Worm (Caenorhabditis elegans) whole organism, L1 larva: ENCODE data around the gene Y44A6D.5.

Source experiments
- C04F5.9 ChIP-seq: sonication (generic microtip); optimal IDR thresholded peaks from 2 replicates; lab custom pipeline; 2016; ENCODE audit warnings: missing genetic modification characterization, missing compliant biosample characterization
- C16A3.4 ChIP-seq: fragments of 150-350 bp; optimal IDR thresholded peaks from 2 replicates; lab custom pipeline; 2014; ENCODE audit warnings: missing biosample characterization, missing genetic modification characterization
- F16B12.6 ChIP-seq: fragments of 150-350 bp; optimal IDR thresholded peaks from 2 replicates; lab custom pipeline; 2014; ENCODE audit warnings: missing biosample characterization, missing genetic modification characterization
- Y116A8C.19 ChIP-seq: sonication (generic microtip); optimal IDR thresholded peaks from 2 replicates; lab custom pipeline; 2016; ENCODE audit warnings: missing compliant biosample characterization, missing genetic modification characterization, borderline replicate concordance
- aha-1 ChIP-seq: fragments of 150-350 bp; optimal IDR thresholded peaks from 2 replicates; lab custom pipeline; 2014; ENCODE audit warnings: missing biosample characterization, missing genetic modification characterization
- alr-1 ChIP-seq: fragments of 200-800 bp; sonication (Bioruptor generic); optimal IDR thresholded peaks from 2 replicates; lab custom pipeline; 2018; ENCODE audit warnings: borderline replicate concordance, mild to moderate bottlenecking, missing genetic modification characterization, missing compliant biosample characterization
- ama-1 ChIP-seq: fragments of 150-350 bp; optimal IDR thresholded peaks from 2 replicates; lab custom pipeline; 2014
- blmp-1 ChIP-seq: fragments of 150-350 bp; optimal IDR thresholded peaks from 2 replicates; lab custom pipeline; 2014; ENCODE audit warnings: missing biosample characterization, missing genetic modification characterization
- ceh-82 ChIP-seq, 3 experiments: fragments of 150-350 bp in 1 of 3; sonication (generic microtip) in 2 of 3; optimal IDR thresholded peaks; 2 replicates each; lab custom pipeline; 2014 to 2017; ENCODE audit warnings: missing biosample characterization in 3 of 3, missing genetic modification characterization in 3 of 3
- ceh-88 ChIP-seq: fragments of 200-800 bp; sonication (Bioruptor generic); IDR thresholded peaks from 2 replicates; pipeline ENCODE4 v1.3.6; 2022; ENCODE audit warnings: missing genetic modification characterization, missing compliant biosample characterization
- ces-1 ChIP-seq: fragments of 150-350 bp; optimal IDR thresholded peaks from 2 replicates; lab custom pipeline; 2014; ENCODE audit warnings: missing biosample characterization, missing genetic modification reagents, missing genetic modification characterization
- dsc-1 ChIP-seq: sonication (generic microtip); optimal IDR thresholded peaks from 2 replicates; lab custom pipeline; 2016; ENCODE audit warnings: mild to moderate bottlenecking, missing genetic modification characterization, missing compliant biosample characterization
- efl-3 ChIP-seq: fragments of 200-800 bp; sonication (Bioruptor generic); optimal IDR thresholded peaks from 2 replicates; lab custom pipeline; 2018; ENCODE audit warnings: mild to moderate bottlenecking, missing genetic modification characterization, missing compliant biosample characterization
- egl-13 ChIP-seq: sonication (generic microtip); optimal IDR thresholded peaks from 2 replicates; lab custom pipeline; 2016; ENCODE audit warnings: missing genotype, missing genetic modification reagents, missing genetic modification characterization, missing compliant biosample characterization
- elt-3 ChIP-seq, 6 experiments: fragments of 150-350 bp in 1 of 6; sonication (generic microtip); optimal IDR thresholded peaks; 2 replicates each; lab custom pipeline; 2017 to 2018; ENCODE audit warnings: missing biosample characterization in 6 of 6, missing genetic modification characterization in 6 of 6, inconsistent platforms in 1 of 6
- fkh-10 ChIP-seq: sonication (generic microtip); optimal IDR thresholded peaks from 2 replicates; lab custom pipeline; 2017; ENCODE audit warnings: missing biosample characterization, missing genetic modification reagents, missing genetic modification characterization
- fos-1 ChIP-seq: fragments of 150-350 bp; optimal IDR thresholded peaks from 2 replicates; lab custom pipeline; 2014; ENCODE audit warnings: missing biosample characterization, missing genetic modification characterization
- hlh-17 ChIP-seq: fragments of 200-800 bp; sonication (Bioruptor generic); optimal IDR thresholded peaks from 2 replicates; lab custom pipeline; 2018; ENCODE audit warnings: missing genetic modification characterization, mild to moderate bottlenecking, missing compliant biosample characterization, moderate library complexity, borderline replicate concordance
- hlh-4 ChIP-seq: sonication (generic microtip); optimal IDR thresholded peaks from 2 replicates; lab custom pipeline; 2016; ENCODE audit warnings: mild to moderate bottlenecking, missing genetic modification characterization, missing compliant biosample characterization
- hpl-2 ChIP-seq: fragments of 150-350 bp; optimal IDR thresholded peaks from 2 replicates; lab custom pipeline; 2014; ENCODE audit warnings: missing biosample characterization, missing genetic modification reagents, missing genetic modification characterization
- isw-1 ChIP-seq: fragments of 200-800 bp; sonication (Bioruptor generic); IDR thresholded peaks from 2 replicates; pipeline ENCODE4 v1.3.6; 2022; ENCODE audit warnings: missing genetic modification characterization, missing compliant biosample characterization
- jun-1 ChIP-seq: fragments of 150-350 bp; optimal IDR thresholded peaks from 2 replicates; lab custom pipeline; 2014; ENCODE audit warnings: missing biosample characterization, missing genetic modification reagents, missing genetic modification characterization
- lin-13 ChIP-seq: fragments of 150-350 bp; optimal IDR thresholded peaks from 2 replicates; lab custom pipeline; 2014; ENCODE audit warnings: missing biosample characterization, missing genetic modification reagents, missing genetic modification characterization
- lin-14 ChIP-seq: fragments of 200-800 bp; sonication (Bioruptor generic); optimal IDR thresholded peaks from 2 replicates; lab custom pipeline; 2018; ENCODE audit warnings: mild to moderate bottlenecking, missing genetic modification characterization, moderate library complexity, missing compliant biosample characterization
- lin-35 ChIP-seq, 2 experiments: fragments of 150-350 bp; optimal IDR thresholded peaks; 2 replicates each; lab custom pipeline; 2014; ENCODE audit warnings: missing biosample characterization in 2 of 2, missing genetic modification characterization in 2 of 2, missing genetic modification reagents in 2 of 2
- lin-39 ChIP-seq: fragments of 150-350 bp; optimal IDR thresholded peaks from 2 replicates; lab custom pipeline; 2014; ENCODE audit warnings: missing biosample characterization, missing genetic modification reagents, missing genetic modification characterization
- lir-3 ChIP-seq: sonication (generic microtip); optimal IDR thresholded peaks from 2 replicates; lab custom pipeline; 2016; ENCODE audit warnings: mild to moderate bottlenecking, missing genetic modification characterization, moderate library complexity, missing compliant biosample characterization; ENCODE audit not compliant: poor library complexity
- lsy-2 ChIP-seq, 2 experiments: fragments of 150-350 bp; optimal IDR thresholded peaks; 2 replicates each; lab custom pipeline; 2014; ENCODE audit warnings: missing biosample characterization in 2 of 2, missing genetic modification characterization in 2 of 2
- mdl-1 ChIP-seq, 2 experiments: fragments of 150-350 bp; optimal IDR thresholded peaks; 2 replicates each; lab custom pipeline; 2014 to 2017; ENCODE audit warnings: missing biosample characterization in 2 of 2, missing genetic modification characterization in 2 of 2, inconsistent platforms in 1 of 2
- mef-2 ChIP-seq: fragments of 150-350 bp; optimal IDR thresholded peaks from 2 replicates; lab custom pipeline; 2014; ENCODE audit warnings: missing biosample characterization, missing genetic modification characterization
- nhr-19 ChIP-seq: fragments of 200-800 bp; sonication (Bioruptor generic); conservative IDR thresholded peaks from 2 replicates; pipeline ENCODE4 v1.3.6; 2022; ENCODE audit warnings: missing genetic modification characterization, missing compliant biosample characterization
- nhr-237 ChIP-seq: fragments of 150-350 bp; optimal IDR thresholded peaks from 2 replicates; lab custom pipeline; 2014; ENCODE audit warnings: missing biosample characterization, missing genetic modification characterization
- nhr-28 ChIP-seq: fragments of 150-350 bp; optimal IDR thresholded peaks from 2 replicates; lab custom pipeline; 2014; ENCODE audit warnings: missing biosample characterization, missing genetic modification characterization
- nhr-47 ChIP-seq: sonication (generic microtip); optimal IDR thresholded peaks from 2 replicates; lab custom pipeline; 2016; ENCODE audit warnings: mild to moderate bottlenecking, missing genetic modification characterization, moderate library complexity, missing compliant biosample characterization
- nhr-76 ChIP-seq: sonication (generic microtip); optimal IDR thresholded peaks from 2 replicates; lab custom pipeline; 2017; ENCODE audit warnings: missing biosample characterization, missing genetic modification characterization
- nhr-84 ChIP-seq: sonication (generic microtip); optimal IDR thresholded peaks from 2 replicates; lab custom pipeline; 2017; ENCODE audit warnings: missing biosample characterization, missing genetic modification characterization
- nhr-85 ChIP-seq: sonication (generic microtip); peaks from one replicate; lab custom pipeline; 2016; ENCODE audit warnings: missing genetic modification characterization, inconsistent platforms, missing compliant biosample characterization
- pag-3 ChIP-seq: sonication (generic microtip); optimal IDR thresholded peaks from 2 replicates; lab custom pipeline; 2017; ENCODE audit warnings: missing genetic modification characterization, mild to moderate bottlenecking, missing compliant biosample characterization, antibody characterized with exemption, borderline replicate concordance; ENCODE audit not compliant: insufficient read depth
- pax-3 ChIP-seq: fragments of 200-800 bp; sonication (Bioruptor generic); optimal IDR thresholded peaks from 2 replicates; lab custom pipeline; 2018; ENCODE audit warnings: mild to moderate bottlenecking, missing genetic modification characterization, moderate library complexity, missing compliant biosample characterization
- pqm-1 ChIP-seq: sonication (generic microtip); optimal IDR thresholded peaks from 3 replicates; lab custom pipeline; 2017; ENCODE audit warnings: missing biosample characterization, missing genetic modification characterization
- snpc-4 ChIP-seq: fragments of 150-350 bp; optimal IDR thresholded peaks from 2 replicates; lab custom pipeline; 2014; ENCODE audit warnings: missing biosample characterization, missing genetic modification characterization
- sptf-1 ChIP-seq: fragments of 150-350 bp; optimal IDR thresholded peaks from 2 replicates; lab custom pipeline; 2014; ENCODE audit warnings: missing biosample characterization, missing genetic modification characterization
- sup-37 ChIP-seq: fragments of 200-800 bp; sonication (Bioruptor generic); optimal IDR thresholded peaks from 2 replicates; lab custom pipeline; 2018; ENCODE audit warnings: mild to moderate bottlenecking, missing genetic modification characterization, missing compliant biosample characterization
- swsn-7 ChIP-seq: sonication (generic microtip); optimal IDR thresholded peaks from 2 replicates; lab custom pipeline; 2016; ENCODE audit warnings: missing genetic modification characterization, missing compliant biosample characterization
- unc-130 ChIP-seq: fragments of 150-350 bp; optimal IDR thresholded peaks from 2 replicates; lab custom pipeline; 2017; ENCODE audit warnings: missing biosample characterization, missing genetic modification characterization, inconsistent platforms
- unc-30 ChIP-seq: sonication (generic microtip); optimal IDR thresholded peaks from 2 replicates; lab custom pipeline; 2017; ENCODE audit warnings: missing biosample characterization, missing genetic modification characterization
- unc-62 ChIP-seq: fragments of 150-350 bp; optimal IDR thresholded peaks from 2 replicates; lab custom pipeline; 2014; ENCODE audit warnings: missing biosample characterization, missing genetic modification reagents, missing genetic modification characterization
- unc-86 ChIP-seq: sonication (generic microtip); optimal IDR thresholded peaks from 2 replicates; lab custom pipeline; 2016; ENCODE audit warnings: missing genetic modification characterization, missing compliant biosample characterization
- unc-98 ChIP-seq: fragments of 200-800 bp; sonication (Bioruptor generic); IDR thresholded peaks from 2 replicates; pipeline ENCODE4 v1.3.6; 2022; ENCODE audit warnings: missing genetic modification characterization, missing compliant biosample characterization
- vab-15 ChIP-seq: sonication (generic microtip); optimal IDR thresholded peaks from 2 replicates; lab custom pipeline; 2017; ENCODE audit warnings: missing genotype, mild to moderate bottlenecking, missing genetic modification characterization, missing compliant biosample characterization
- zag-1 ChIP-seq: fragments of 150-350 bp; optimal IDR thresholded peaks from 2 replicates; lab custom pipeline; 2014; ENCODE audit warnings: missing biosample characterization, missing genetic modification characterization
- zip-4 ChIP-seq: fragments of 200-800 bp; sonication (Bioruptor generic); optimal IDR thresholded peaks from 2 replicates; lab custom pipeline; 2018; ENCODE audit warnings: mild to moderate bottlenecking, missing genetic modification characterization, moderate library complexity, missing compliant biosample characterization
- ztf-11 ChIP-seq, 2 experiments: sonication (generic microtip); optimal IDR thresholded peaks; 2 replicates each; lab custom pipeline; 2016 to 2017; ENCODE audit warnings: missing genetic modification characterization in 2 of 2, missing biosample characterization in 1 of 2, missing compliant biosample characterization in 1 of 2

Gene Y44A6D.5

DNA sequence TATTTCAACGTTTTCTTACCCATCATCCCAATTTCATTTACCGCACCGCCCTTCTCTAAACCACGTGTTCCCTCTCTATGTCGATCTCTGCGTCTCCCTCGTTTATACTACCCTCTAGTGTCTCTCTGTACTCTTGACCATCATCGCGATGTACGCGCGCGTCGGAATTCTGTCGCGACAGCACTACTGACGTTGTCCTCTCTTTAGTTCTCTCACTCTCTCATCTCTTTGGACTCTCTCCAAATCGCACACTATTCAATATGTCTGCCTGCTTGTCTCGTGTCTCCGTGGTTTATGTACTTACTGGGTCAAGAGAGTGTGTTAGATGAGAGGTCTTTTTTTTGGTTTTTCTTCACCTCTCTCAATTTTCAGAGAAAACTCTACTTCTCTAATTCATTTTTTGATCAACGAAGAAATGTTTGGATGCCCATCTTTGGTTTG is 24.5 kb downstream of the Y44A6D.5 start (continued):
- TF ChIP-seq ama-1 (lab: Kevin White, UChicago) (peak; percentile 75), efl-3 (GFP tag; lab: Kevin White, UChicago) (peak; percentile 58), C16A3.4 (tag; lab: Kevin White, UChicago) (peak; percentile 97), nhr-47 (peak; percentile 99), lin-39 (tag; lab: Kevin White, UChicago) (peak; percentile 91), egl-13 (peak; percentile 98), hlh-4 (tag; lab: Kevin White, UChicago) (no peak), dsc-1 (tag; lab: Kevin White, UChicago) (peak; percentile 99), pag-3 (tag; lab: Kevin White, UChicago) (no peak), unc-62 (no peak), jun-1 (tag; lab: Kevin White, UChicago) (peak; percentile 96), aha-1 (tag; lab: Kevin White, UChicago) (peak; percentile 77), fkh-10 (GFP tag; lab: Kevin White, UChicago) (peak; percentile 98), lsy-2 (tag; optimal IDR thresholded peaks at IDR 0.05; lab: Kevin White, UChicago) (peak; percentile 94 to 95), blmp-1 (tag; lab: Kevin White, UChicago) (peak; percentile 69), nhr-85 (peak; percentile 99), snpc-4 (tag; lab: Kevin White, UChicago) (peak; percentile 73), sptf-1 (tag; lab: Kevin White, UChicago) (no peak), nhr-76 (no peak), pqm-1 (tag; lab: Kevin White, UChicago) (peak; percentile 90), lir-3 (peak; percentile 90), lin-14 (GFP tag; lab: Kevin White, UChicago) (peak; percentile 100), zip-4 (peak; percentile 91), vab-15 (tag; lab: Kevin White, UChicago) (peak; percentile 84), mdl-1 (tag; optimal IDR thresholded peaks at IDR 0.05; lab: Kevin White, UChicago) (peak; percentile 99 to 100), nhr-19 (GFP tag; lab: Robert Waterston, UW) (peak; percentile 100), ztf-11 (tag; optimal IDR thresholded peaks at IDR 0.05; lab: Kevin White, UChicago) (peak in 1 of 2 experiments; percentile 95), elt-3 (tag; optimal IDR thresholded peaks at IDR 0.05; lab: Kevin White, UChicago) (peak in 4 of 6 experiments; percentile 48 to 92 (median 86)), Y116A8C.19 (peak; percentile 41), unc-30 (tag; lab: Kevin White, UChicago) (peak; percentile 58), nhr-84 (tag; lab: Kevin White, UChicago) (no peak), unc-130 (peak; percentile 98), hpl-2 (GFP tag; lab: Kevin White, UChicago) (peak; percentile 92), ceh-88 (GFP tag; lab: Robert Waterston, UW) (peak; percentile 95), lin-35 (GFP tag; optimal IDR thresholded peaks at IDR 0.05; lab: Kevin White, UChicago) (peak; percentile 87 to 92), pax-3 (tag; lab: Kevin White, UChicago) (peak; percentile 98), zag-1 (tag; lab: Kevin White, UChicago) (peak; percentile 78), isw-1 (peak; percentile 93), swsn-7 (peak; percentile 100), fos-1 (peak; percentile 95), nhr-237 (tag; lab: Kevin White, UChicago) (peak; percentile 94), alr-1 (tag; lab: Kevin White, UChicago) (no peak), F16B12.6 (no peak), nhr-28 (tag; lab: Kevin White, UChicago) (no peak), unc-86 (tag; lab: Kevin White, UChicago) (peak; percentile 99), ces-1 (GFP tag; lab: Kevin White, UChicago) (peak; percentile 66), mef-2 (tag; lab: Kevin White, UChicago) (peak; percentile 94), C04F5.9 (tag; lab: Kevin White, UChicago) (peak; percentile 89), sup-37 (GFP tag; lab: Kevin White, UChicago) (peak; percentile 95), ceh-82 (tag; optimal IDR thresholded peaks at IDR 0.05; lab: Kevin White, UChicago) (peak; percentile 90 to 95 (median 92)), hlh-17 (no peak), unc-98 (peak; percentile 64; the same call in 1 of the 2 replicates), lin-13 (GFP tag; lab: Kevin White, UChicago) (peak; percentile 95)
